Worm (Caenorhabditis elegans): ENCODE measurements around the gene msrp-7.

- no peak for TF ChIP-seq jun-1 (tag; optimal IDR thresholded peaks at IDR 0.05)
- no peak for TF ChIP-seq mdl-1 (tag; optimal IDR thresholded peaks at IDR 0.05)
- TF ChIP-seq madf-9 (GFP tag; conservative IDR thresholded peaks at IDR 0.05), result no peak
- no peak for TF ChIP-seq nhr-25 (tag; optimal IDR thresholded peaks at IDR 0.05; ENCODE audit: borderline replicate concordance, insufficient read depth)
- no peak for TF ChIP-seq snpc-1.2 (GFP tag; IDR thresholded peaks at IDR 0.05)
These were observed 50.5 kb downstream of the msrp-7 start for ce11 chrII:10861305-10861704.

All from whole organism, L4 larva.